Fruit fly (Drosophila melanogaster): ENCODE data around the gene rod.

Gene rod

dm6 chr3R:31571885-31572292, 8.9 kb upstream of the rod start, which contains the start of gene gammaCOP (continued):
- no peak for TF ChIP-seq tup (GFP tag; optimal IDR thresholded peaks at IDR 0.05)
- TF ChIP-seq MESR4 (GFP tag; optimal IDR thresholded peaks at IDR 0.05): peak; percentile 95
- peak; percentile 80 for TF ChIP-seq hb (GFP tag; IDR thresholded peaks at IDR 0.05; ENCODE audit: partially characterized antibody)
- TF ChIP-seq Kr (GFP tag; optimal IDR thresholded peaks at IDR 0.05): no peak
- TF ChIP-seq CG12391 (tag; optimal IDR thresholded peaks at IDR 0.05): peak; percentile 16
- TF ChIP-seq CG42726 (GFP tag; IDR thresholded peaks at IDR 0.05; ENCODE audit: partially characterized antibody): peak; percentile 34; the same call in 1 of the 2 replicates
- TF ChIP-seq trem (tag; optimal IDR thresholded peaks at IDR 0.05): peak; percentile 71
- TF ChIP-seq CG15514 (GFP tag; optimal IDR thresholded peaks at IDR 0.05): peak; percentile 99
- TF ChIP-seq CG34224 (GFP tag; IDR thresholded peaks at IDR 0.05; ENCODE audit: partially characterized antibody): peak; percentile 95
- TF ChIP-seq MBD-R2 (GFP tag; IDR thresholded peaks at IDR 0.05): peak; percentile 43
- peak; percentile 68 for TF ChIP-seq YL-1 (GFP tag; optimal IDR thresholded peaks at IDR 0.05)
- peak; percentile 98 for TF ChIP-seq CG13287 (GFP tag; IDR thresholded peaks at IDR 0.05; ENCODE audit: partially characterized antibody)
- no peak for TF ChIP-seq wor (GFP tag; IDR thresholded peaks at IDR 0.05)

dm6 chr3R:31577351-31577750, 3.4 kb upstream of the rod start:
- no peak for TF ChIP-seq HLH54F (GFP tag; optimal IDR thresholded peaks at IDR 0.05)
- peak; percentile 49 for TF ChIP-seq Med (GFP tag)

- TF ChIP-seq CG17385 (GFP tag; optimal IDR thresholded peaks at IDR 0.05) (peak; percentile 83), danr (GFP tag; IDR thresholded peaks at IDR 0.05) (no peak), CG9215 (GFP tag; IDR thresholded peaks at IDR 0.05) (peak; percentile 47)
These were observed 719 bp upstream of the rod start for dm6 chr3R:31580032-31580431.

- TF ChIP-seq CG7963 (GFP tag; IDR thresholded peaks at IDR 0.05; ENCODE audit: partially characterized antibody): peak; percentile 43; the same call in 1 of the 3 replicates
- peak; percentile 90 for TF ChIP-seq repo (GFP tag; optimal IDR thresholded peaks at IDR 0.05)
- TF ChIP-seq tll (GFP tag; optimal IDR thresholded peaks at IDR 0.05): peak in 1 of 2 experiments; percentile 89
- TF ChIP-seq Deaf1 (tag; optimal IDR thresholded peaks at IDR 0.05): peak; percentile 93
- peak; percentile 7 for TF ChIP-seq gfzf (GFP tag; optimal IDR thresholded peaks at IDR 0.05)
- peak; percentile 99 for TF ChIP-seq cwo (GFP tag; optimal IDR thresholded peaks at IDR 0.05)
- TF ChIP-seq CG6272 (GFP tag; IDR thresholded peaks at IDR 0.05): peak; percentile 98
- peak; percentile 93 for TF ChIP-seq CG5180 (GFP tag; optimal IDR thresholded peaks at IDR 0.05)
- TF ChIP-seq CG10979 (tag; optimal IDR thresholded peaks at IDR 0.05): peak; percentile 99
- peak; percentile 99 for TF ChIP-seq bowl (GFP tag; IDR thresholded peaks at IDR 0.05)
- TF ChIP-seq Dp (GFP tag; optimal IDR thresholded peaks at IDR 0.05): peak; percentile 51
- TF ChIP-seq CG13775 (GFP tag; optimal IDR thresholded peaks at IDR 0.05): peak; percentile 99
- TF ChIP-seq CG4328 (GFP tag; optimal IDR thresholded peaks at IDR 0.05): peak; percentile 99
- peak; percentile 100 for TF ChIP-seq dysf (GFP tag; IDR thresholded peaks at IDR 0.05)
- TF ChIP-seq Ada2b (GFP tag; IDR thresholded peaks at IDR 0.05): peak; percentile 99
- peak; percentile 100 for TF ChIP-seq CG18262 (tag; optimal IDR thresholded peaks at IDR 0.05)
- TF ChIP-seq CG3726 (GFP tag; IDR thresholded peaks at IDR 0.05): peak; percentile 98
- peak; percentile 99 for TF ChIP-seq mirr (GFP tag; optimal IDR thresholded peaks at IDR 0.05)
- TF ChIP-seq sisA (GFP tag; IDR thresholded peaks at IDR 0.05): peak; percentile 97
- peak; percentile 96 for TF ChIP-seq maf-S (GFP tag; optimal IDR thresholded peaks at IDR 0.05)
- TF ChIP-seq wek (GFP tag; optimal IDR thresholded peaks at IDR 0.05): peak; percentile 95
- peak; percentile 97 for TF ChIP-seq vfl (GFP tag; optimal IDR thresholded peaks at IDR 0.05)
- TF ChIP-seq CG10431 (GFP tag; optimal IDR thresholded peaks at IDR 0.05): peak; percentile 98
- TF ChIP-seq sna (GFP tag; IDR thresholded peaks at IDR 0.05; ENCODE audit: partially characterized antibody): peak; percentile 73
- TF ChIP-seq ro (GFP tag; IDR thresholded peaks at IDR 0.05): peak; percentile 98
- TF ChIP-seq pho (GFP tag; optimal IDR thresholded peaks at IDR 0.05): peak; percentile 99
- no peak for TF ChIP-seq D (optimal IDR thresholded peaks at IDR 0.05)
- TF ChIP-seq D (GFP tag; optimal IDR thresholded peaks at IDR 0.05): peak; percentile 99
These were observed 7.6 kb downstream of the rod start, which contains the start of gene CG1635 for dm6 chr3R:31588374-31588773. Gene CG1635 (plus strand): TSS chr3R:31588673.

All from whole organism, embryonic.